Worm (Caenorhabditis elegans) whole organism, mixed stage, embryonic: ENCODE measurements around the gene F28C6.5.

Experiments
- bed-3 ChIP-seq: fragments of 200-800 bp; sonication (Bioruptor generic); optimal IDR thresholded peaks from 3 replicates; lab custom pipeline; 2018; ENCODE audit warnings: mild to moderate bottlenecking, missing genetic modification characterization, moderate library complexity, missing compliant biosample characterization
- hlh-1 ChIP-seq: fragments of 150-350 bp; optimal IDR thresholded peaks from 2 replicates; lab custom pipeline; 2014; ENCODE audit warnings: missing biosample characterization, missing genetic modification reagents, missing genetic modification characterization
- lsy-2 ChIP-seq: fragments of 150-350 bp; optimal IDR thresholded peaks from 2 replicates; lab custom pipeline; 2014; ENCODE audit warnings: missing biosample characterization, missing genetic modification characterization
- mep-1 ChIP-seq: fragments of 150-350 bp; optimal IDR thresholded peaks from 2 replicates; lab custom pipeline; 2017; ENCODE audit warnings: missing biosample characterization, missing genetic modification reagents, missing genetic modification characterization, inconsistent platforms
- pha-4 ChIP-seq: fragments of 150-350 bp; optimal IDR thresholded peaks from 2 replicates; lab custom pipeline; 2018; ENCODE audit warnings: missing biosample characterization, missing genetic modification reagents, missing genetic modification characterization
- snpc-4 ChIP-seq: fragments of 150-350 bp; optimal IDR thresholded peaks from 2 replicates; lab custom pipeline; 2014; ENCODE audit warnings: missing biosample characterization, missing genetic modification characterization
- sptf-1 ChIP-seq: sonication (generic microtip); optimal IDR thresholded peaks from 2 replicates; lab custom pipeline; 2017; ENCODE audit warnings: mild to moderate bottlenecking, missing genetic modification characterization, moderate library complexity, missing compliant biosample characterization
- tbx-8 ChIP-seq: fragments of 200-800 bp; sonication (Bioruptor generic); optimal IDR thresholded peaks from 2 replicates; lab custom pipeline; 2018; ENCODE audit warnings: mild to moderate bottlenecking, missing genetic modification characterization, moderate library complexity, missing compliant biosample characterization
- unc-39 ChIP-seq: fragments of 150-350 bp; optimal IDR thresholded peaks from 2 replicates; lab custom pipeline; 2014; ENCODE audit warnings: missing biosample characterization, missing genetic modification characterization
- ztf-11 ChIP-seq: fragments of 150-350 bp; optimal IDR thresholded peaks from 2 replicates; lab custom pipeline; 2014; ENCODE audit warnings: missing biosample characterization, missing genetic modification characterization

ce11 chrII:8554568-8554967 is 44.7 kb upstream of the F28C6.5 start:
- TF ChIP-seq lsy-2 (tag; lab: Kevin White, UChicago) (no peak), tbx-8 (no peak), snpc-4 (no peak), sptf-1 (no peak), unc-39 (no peak), mep-1 (tag; lab: Kevin White, UChicago) (no peak), ztf-11 (tag; lab: Kevin White, UChicago) (no peak), pha-4 (tag; lab: Kevin White, UChicago) (no peak), hlh-1 (tag; lab: Kevin White, UChicago) (no peak), bed-3 (GFP tag; lab: Kevin White, UChicago) (no peak)
